Fruit fly (Drosophila melanogaster) whole organism, wandering third instar larva: ENCODE results near the gene CG15153.

Experiments used
- Abd-B ChIP-seq: fragments of >200 bp; optimal IDR thresholded peaks from 2 replicates; lab custom pipeline; 2017; ENCODE audit warnings: missing biosample characterization, missing genetic modification characterization
- CG9705 ChIP-seq: fragments of 200-800 bp; sonication (Bioruptor generic); optimal IDR thresholded peaks from 2 replicates; lab custom pipeline; 2018; ENCODE audit warnings: missing biosample characterization, mild to moderate bottlenecking, missing genetic modification characterization
- CrebA ChIP-seq: fragments of 200-800 bp; sonication (Bioruptor generic); optimal IDR thresholded peaks from 2 replicates; lab custom pipeline; 2016; ENCODE audit warnings: missing biosample characterization, mild to moderate bottlenecking, missing genetic modification characterization, borderline replicate concordance
- Dfd ChIP-seq: fragments of >200 bp; optimal IDR thresholded peaks from 2 replicates; lab custom pipeline; 2017; ENCODE audit warnings: missing biosample characterization, missing genetic modification characterization
- Dif ChIP-seq: fragments of 200-275, 200-300 bp; sonication (Bioruptor generic); optimal IDR thresholded peaks from 2 replicates; lab custom pipeline; 2018; ENCODE audit warnings: missing biosample characterization, missing genetic modification characterization; ENCODE audit not compliant: partially characterized antibody
- GATAd ChIP-seq: sonication (Bioruptor generic); optimal IDR thresholded peaks from 2 replicates; lab custom pipeline; 2016; ENCODE audit warnings: missing biosample characterization, missing genetic modification characterization
- HLH106 ChIP-seq: fragments of 200-800 bp; optimal IDR thresholded peaks from 3 replicates; lab custom pipeline; 2019; ENCODE audit warnings: missing biosample characterization, mild to moderate bottlenecking, missing genetic modification characterization, moderate library complexity
- Hnf4 ChIP-seq: fragments of 200-800 bp; sonication (Bioruptor generic); optimal IDR thresholded peaks from 2 replicates; lab custom pipeline; 2016; ENCODE audit warnings: missing biosample characterization, mild to moderate bottlenecking, missing genetic modification characterization
- Hr78 ChIP-seq: fragments of >200 bp; optimal IDR thresholded peaks from 2 replicates; lab custom pipeline; 2017; ENCODE audit warnings: missing biosample characterization, missing genetic modification characterization
- Hr83 ChIP-seq: fragments of 200-300 bp; sonication (Bioruptor generic); optimal IDR thresholded peaks from 2 replicates; lab custom pipeline; 2016; ENCODE audit warnings: missing biosample characterization, mild to moderate bottlenecking, missing genetic modification characterization, moderate library complexity; ENCODE audit not compliant: poor library complexity, severe bottlenecking
- Jra ChIP-seq: sonication (Bioruptor generic); optimal IDR thresholded peaks from 2 replicates; lab custom pipeline; 2016; ENCODE audit warnings: missing biosample characterization, missing genetic modification characterization
- Mio ChIP-seq: sonication (Bioruptor generic); optimal IDR thresholded peaks from 2 replicates; lab custom pipeline; 2016; ENCODE audit warnings: missing biosample characterization, missing genetic modification characterization
- Myc ChIP-seq: fragments of >200 bp; optimal IDR thresholded peaks from 2 replicates; lab custom pipeline; 2017
- N ChIP-seq: fragments of >200 bp; optimal IDR thresholded peaks from 2 replicates; lab custom pipeline; 2018; ENCODE audit warnings: missing biosample characterization, missing external identifiers, missing genetic modification characterization
- OdsH ChIP-seq: fragments of 200-800 bp; sonication (Bioruptor generic); optimal IDR thresholded peaks from 2 replicates; lab custom pipeline; 2016; ENCODE audit warnings: missing biosample characterization, mild to moderate bottlenecking, missing genetic modification characterization
- Rel ChIP-seq, 2 experiments: fragments of 200-800 bp; sonication (Bioruptor generic) in 1 of 2; optimal IDR thresholded peaks; 2 replicates in 1 of 2; 3 replicates in 1 of 2; lab custom pipeline; 2016 to 2019; ENCODE audit warnings: mild to moderate bottlenecking in 2 of 2, missing biosample characterization in 2 of 2, missing genetic modification characterization in 2 of 2, moderate library complexity in 1 of 2
- Sp1 ChIP-seq: fragments of 200-800 bp; sonication (Bioruptor generic); optimal IDR thresholded peaks from 3 replicates; lab custom pipeline; 2019; ENCODE audit warnings: missing biosample characterization, mild to moderate bottlenecking, missing genetic modification characterization, moderate library complexity
- Vsx2 ChIP-seq: fragments of 200-300, 225-300 bp; sonication (Bioruptor generic); optimal IDR thresholded peaks from 2 replicates; lab custom pipeline; 2018; ENCODE audit warnings: missing biosample characterization, missing genetic modification characterization; ENCODE audit not compliant: partially characterized antibody
- br ChIP-seq: fragments of 200-800 bp; sonication (Bioruptor generic); optimal IDR thresholded peaks from 2 replicates; lab custom pipeline; 2016; ENCODE audit warnings: missing biosample characterization, missing genetic modification characterization
- brk ChIP-seq: fragments of 200-800 bp; sonication (Bioruptor generic); optimal IDR thresholded peaks from 2 replicates; lab custom pipeline; 2016; ENCODE audit warnings: missing biosample characterization, mild to moderate bottlenecking, missing genetic modification characterization
- dl ChIP-seq, 2 experiments: fragments of 175-275, 200-275 bp in 1 of 2; fragments of 200-275 bp in 1 of 2; sonication (Bioruptor generic); optimal IDR thresholded peaks; lab custom pipeline; 2018; ENCODE audit warnings: mild to moderate bottlenecking in 2 of 2, missing biosample characterization in 2 of 2, missing genetic modification characterization in 2 of 2, moderate library complexity in 2 of 2; ENCODE audit not compliant: partially characterized antibody in 2 of 2, insufficient read depth in 1 of 2
- dmrt93B ChIP-seq: fragments of 200-800 bp; sonication (Bioruptor generic); optimal IDR thresholded peaks from 2 replicates; lab custom pipeline; 2018; ENCODE audit warnings: missing biosample characterization, mild to moderate bottlenecking, missing genetic modification characterization
- dsf ChIP-seq: sonication (Bioruptor generic); optimal IDR thresholded peaks from 2 replicates; lab custom pipeline; 2016; ENCODE audit warnings: missing biosample characterization, missing genetic modification characterization, borderline replicate concordance
- foxo ChIP-seq, 2 experiments: fragments of 200-800 bp; sonication (Bioruptor generic); optimal IDR thresholded peaks; 2 replicates in 1 of 2; 3 replicates in 1 of 2; lab custom pipeline; 2016 to 2017; ENCODE audit warnings: missing biosample characterization in 2 of 2, missing genetic modification characterization in 2 of 2
- fru ChIP-seq: fragments of 200-800 bp; sonication (Bioruptor generic); optimal IDR thresholded peaks from 3 replicates; lab custom pipeline; 2016; ENCODE audit warnings: missing biosample characterization, mild to moderate bottlenecking, missing genetic modification characterization
- h ChIP-seq: fragments of 200-800 bp; sonication (Bioruptor generic); optimal IDR thresholded peaks from 3 replicates; lab custom pipeline; 2016; ENCODE audit warnings: missing biosample characterization, mild to moderate bottlenecking, missing genetic modification characterization
- jim ChIP-seq: fragments of 175-275, 200-325 bp; sonication (Bioruptor generic); optimal IDR thresholded peaks from 2 replicates; lab custom pipeline; 2016; ENCODE audit warnings: missing biosample characterization, mild to moderate bottlenecking, missing genetic modification characterization
- lola ChIP-seq: fragments of >200 bp; optimal IDR thresholded peaks from 2 replicates; lab custom pipeline; 2017; ENCODE audit warnings: missing biosample characterization, missing genetic modification characterization
- pan ChIP-seq: fragments of >200 bp; optimal IDR thresholded peaks from 2 replicates; lab custom pipeline; 2017
- psq ChIP-seq: fragments of 200-800 bp; sonication (Bioruptor generic); optimal IDR thresholded peaks from 3 replicates; lab custom pipeline; 2017; ENCODE audit warnings: missing biosample characterization, mild to moderate bottlenecking, missing genetic modification characterization, moderate library complexity
- rgr ChIP-seq: fragments of 200-800 bp; sonication (Bioruptor generic); optimal IDR thresholded peaks from 3 replicates; lab custom pipeline; 2016; ENCODE audit warnings: missing biosample characterization, mild to moderate bottlenecking, missing genetic modification characterization
- sage ChIP-seq: fragments of 200-800 bp; sonication (Bioruptor generic); optimal IDR thresholded peaks from 2 replicates; lab custom pipeline; 2016; ENCODE audit warnings: missing biosample characterization, mild to moderate bottlenecking, missing genetic modification characterization
- sv ChIP-seq: fragments of 200-800 bp; sonication (Bioruptor generic); optimal IDR thresholded peaks from 3 replicates; lab custom pipeline; 2016; ENCODE audit warnings: missing biosample characterization, missing genetic modification characterization
- usp ChIP-seq: fragments of >200 bp; optimal IDR thresholded peaks from 2 replicates; lab custom pipeline; 2017; ENCODE audit warnings: missing biosample characterization, missing genetic modification characterization
- woc ChIP-seq: sonication (Bioruptor generic); optimal IDR thresholded peaks from 2 replicates; lab custom pipeline; 2016; ENCODE audit warnings: missing biosample characterization, mild to moderate bottlenecking, missing genetic modification characterization

Gene CG15153

DNA sequence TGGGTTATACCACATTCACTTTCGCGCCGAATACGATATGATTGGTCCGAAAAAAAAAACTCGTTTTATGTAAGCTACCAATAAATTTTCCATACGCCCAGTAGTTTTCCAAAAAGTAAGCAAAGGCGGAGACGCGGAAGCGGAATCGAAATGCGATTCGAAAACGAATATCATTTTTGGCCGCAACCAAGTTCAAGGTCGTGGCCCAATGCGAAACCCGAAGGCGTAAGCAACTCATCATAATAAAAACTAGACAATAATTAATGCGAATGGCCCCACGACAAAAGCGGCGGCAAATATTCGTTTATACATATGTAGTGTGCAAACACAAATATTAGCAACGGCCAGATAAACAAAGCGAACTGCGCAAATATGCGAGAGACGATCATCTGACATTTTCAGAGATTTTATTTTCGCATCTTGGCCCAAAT lies 44.4 kb upstream of the CG15153 start:
- TF ChIP-seq lola (no peak), sv (GFP tag; lab: Kevin White, UChicago) (peak; percentile 2)

DNA sequence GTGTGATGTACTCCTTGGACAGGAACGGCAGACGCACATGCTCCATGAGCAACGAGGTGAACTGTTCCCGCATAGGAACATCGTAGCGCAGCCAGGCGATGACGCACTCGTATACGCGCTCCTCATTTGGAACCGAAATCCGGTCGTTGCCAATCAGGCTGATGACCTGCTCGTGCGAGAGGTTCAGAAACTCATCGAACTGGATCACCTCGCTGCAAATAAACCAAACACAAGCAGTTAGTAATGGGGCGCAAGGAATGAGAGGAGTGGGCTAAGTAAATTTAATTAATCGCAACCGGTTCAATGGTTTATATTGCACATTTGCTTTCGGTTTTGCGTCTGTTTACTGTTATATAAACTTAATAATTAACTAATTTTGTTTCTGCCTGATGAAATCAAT lies 42.6 kb upstream of the CG15153 start:
- TF ChIP-seq pan, result no peak
- TF ChIP-seq h (GFP tag; lab: Kevin White, UChicago), result no peak
- TF ChIP-seq Abd-B (GFP tag; lab: Kevin White, UChicago), result no peak
- TF ChIP-seq dmrt93B (GFP tag; lab: Kevin White, UChicago), result no peak
- no peak for TF ChIP-seq CrebA
- TF ChIP-seq rgr (GFP tag; lab: Kevin White, UChicago), result no peak
- TF ChIP-seq psq (GFP tag; lab: Kevin White, UChicago), result no peak
- no peak for TF ChIP-seq lola
- no peak for TF ChIP-seq dl (GFP tag; optimal IDR thresholded peaks at IDR 0.05; lab: Kevin White, UChicago; ENCODE audit: insufficient read depth in 1 of 2, partially characterized antibody in 2 of 2)
- no peak for TF ChIP-seq usp (GFP tag; lab: Kevin White, UChicago)
- TF ChIP-seq Vsx2 (GFP tag; lab: Kevin White, UChicago), result no peak
- no peak for TF ChIP-seq woc (GFP tag; lab: Kevin White, UChicago)
- no peak for TF ChIP-seq sage (GFP tag; lab: Kevin White, UChicago)

DNA sequence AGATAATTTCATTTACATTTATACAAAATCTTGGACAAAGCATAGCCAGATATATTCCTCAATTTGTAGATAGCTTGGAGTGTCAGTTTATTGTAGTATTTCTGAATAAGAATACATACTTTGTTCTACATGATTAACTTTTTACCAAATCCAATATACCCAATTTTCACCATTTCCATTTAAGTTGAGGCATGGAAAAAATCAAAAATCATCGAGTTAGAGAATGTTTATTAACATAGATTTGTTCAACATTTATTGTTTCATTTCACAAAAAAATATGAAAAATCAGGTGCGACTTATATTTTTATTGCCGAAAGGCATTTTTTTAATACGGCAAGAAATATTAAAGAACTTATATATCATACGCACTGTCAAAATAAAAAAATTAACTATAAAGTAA lies 33.6 kb upstream of the CG15153 start, which contains the start of gene Grl36b:
Grl36b (minus strand) TSS at position 101 of the 400 bp plus-strand sequence.
- no peak for TF ChIP-seq Vsx2 (GFP tag; lab: Kevin White, UChicago)
- TF ChIP-seq sv (GFP tag; lab: Kevin White, UChicago), result no peak
- TF ChIP-seq HLH106, result no peak
- TF ChIP-seq psq (GFP tag; lab: Kevin White, UChicago), result no peak
- TF ChIP-seq Hr78 (GFP tag; lab: Kevin White, UChicago), result no peak
- TF ChIP-seq woc (GFP tag; lab: Kevin White, UChicago), result no peak
- no peak for TF ChIP-seq Dif (GFP tag; lab: Kevin White, UChicago)
- TF ChIP-seq Hnf4 (GFP tag; lab: Kevin White, UChicago), result no peak
- no peak for TF ChIP-seq Hr83 (GFP tag; lab: Kevin White, UChicago)
- no peak for TF ChIP-seq brk (GFP tag; lab: Kevin White, UChicago)
- TF ChIP-seq jim (GFP tag; lab: Kevin White, UChicago), result no peak
- TF ChIP-seq N (GFP tag; lab: Kevin White, UChicago), result no peak
- TF ChIP-seq dmrt93B (GFP tag; lab: Kevin White, UChicago), result no peak
- no peak for TF ChIP-seq usp (GFP tag; lab: Kevin White, UChicago)
- no peak for TF ChIP-seq Abd-B (GFP tag; lab: Kevin White, UChicago)
- TF ChIP-seq h (GFP tag; lab: Kevin White, UChicago), result no peak
- TF ChIP-seq Jra (GFP tag; lab: Kevin White, UChicago), result no peak
- no peak for TF ChIP-seq OdsH (GFP tag; lab: Kevin White, UChicago)
- TF ChIP-seq fru (GFP tag; lab: Kevin White, UChicago), result no peak
- TF ChIP-seq br, result no peak

DNA sequence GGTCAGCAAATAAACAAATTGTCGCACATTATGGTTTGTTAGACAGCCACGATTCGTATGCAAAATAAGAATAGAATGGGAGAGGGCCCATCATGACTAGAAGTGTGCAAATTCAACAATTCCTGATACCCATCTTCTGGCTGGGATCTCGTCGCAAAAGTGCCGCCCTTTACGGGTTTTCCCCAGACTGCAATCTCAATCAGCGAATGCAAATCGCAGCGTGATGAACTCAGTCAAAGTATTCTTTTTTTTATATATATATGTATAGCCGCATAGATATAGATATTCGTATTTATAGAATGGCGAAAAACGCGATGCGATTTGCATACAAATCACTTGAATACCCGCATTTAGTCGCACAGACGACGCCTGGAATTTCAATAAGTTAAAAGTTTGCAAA lies 30.9 kb upstream of the CG15153 start:
- no peak for TF ChIP-seq Abd-B (GFP tag; lab: Kevin White, UChicago)
- TF ChIP-seq fru (GFP tag; lab: Kevin White, UChicago), result no peak
- no peak for TF ChIP-seq br
- no peak for TF ChIP-seq Rel (GFP tag; optimal IDR thresholded peaks at IDR 0.05; lab: Kevin White, UChicago)
- TF ChIP-seq Rel (tag; optimal IDR thresholded peaks at IDR 0.05; lab: Kevin White, UChicago), result peak; percentile 95
- no peak for TF ChIP-seq Hr83 (GFP tag; lab: Kevin White, UChicago)

DNA sequence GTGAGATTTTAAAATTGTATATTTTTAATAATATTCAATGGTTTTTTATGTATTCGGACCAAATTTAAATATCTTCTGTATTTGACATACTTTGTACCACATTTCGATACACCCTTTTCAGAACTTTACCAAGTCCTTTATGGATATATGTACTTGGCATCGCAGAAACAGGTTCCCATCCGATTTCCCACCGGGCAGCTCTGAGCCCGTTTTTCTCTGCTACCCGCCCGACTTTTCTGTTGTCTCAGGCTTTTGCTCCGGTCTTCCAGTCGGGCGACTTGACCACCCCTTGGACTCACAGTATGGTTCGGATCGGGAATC lies 30.1 kb upstream of the CG15153 start:
- TF ChIP-seq GATAd (GFP tag; lab: Kevin White, UChicago), result no peak
- TF ChIP-seq br, result no peak
- TF ChIP-seq Dif (GFP tag; lab: Kevin White, UChicago), result no peak
- TF ChIP-seq sv (GFP tag; lab: Kevin White, UChicago), result no peak
- peak; percentile 1 for TF ChIP-seq Sp1 (GFP tag; lab: Kevin White, UChicago)
- no peak for TF ChIP-seq Hnf4 (GFP tag; lab: Kevin White, UChicago)
- no peak for TF ChIP-seq N (GFP tag; lab: Kevin White, UChicago)
- TF ChIP-seq dmrt93B (GFP tag; lab: Kevin White, UChicago), result peak; percentile 28
- TF ChIP-seq sage (GFP tag; lab: Kevin White, UChicago), result peak; percentile 9
- TF ChIP-seq rgr (GFP tag; lab: Kevin White, UChicago), result peak; percentile 10
- no peak for TF ChIP-seq foxo (GFP tag; optimal IDR thresholded peaks at IDR 0.05; lab: Kevin White, UChicago)
- no peak for TF ChIP-seq CG9705 (GFP tag; lab: Kevin White, UChicago)
- TF ChIP-seq Hr83 (GFP tag; lab: Kevin White, UChicago), result no peak
- no peak for TF ChIP-seq Abd-B (GFP tag; lab: Kevin White, UChicago)
- peak; percentile 46 for TF ChIP-seq HLH106
- no peak for TF ChIP-seq Dfd (GFP tag; lab: Kevin White, UChicago)
- no peak for TF ChIP-seq brk (GFP tag; lab: Kevin White, UChicago)
- no peak for TF ChIP-seq dsf
- no peak for TF ChIP-seq CrebA
- no peak for TF ChIP-seq OdsH (GFP tag; lab: Kevin White, UChicago)
- no peak for TF ChIP-seq pan
- no peak for TF ChIP-seq Myc (lab: Kevin White, UChicago)
- no peak for TF ChIP-seq jim (GFP tag; lab: Kevin White, UChicago)
- no peak for TF ChIP-seq Mio (GFP tag; lab: Kevin White, UChicago)
- TF ChIP-seq psq (GFP tag; lab: Kevin White, UChicago), result peak; percentile 17
- no peak for TF ChIP-seq h (GFP tag; lab: Kevin White, UChicago)
- no peak for TF ChIP-seq Jra (GFP tag; lab: Kevin White, UChicago)
- no peak for TF ChIP-seq Vsx2 (GFP tag; lab: Kevin White, UChicago)
